Worm (Caenorhabditis elegans) whole organism, L4 larva: Measurements from ENCODE around the gene cept-1.

Experiments
- Y48G9A.11 ChIP-seq: fragments of 200-800 bp; sonication (Bioruptor generic); IDR thresholded peaks from 2 replicates; pipeline ENCODE4 v1.3.6; 2022; ENCODE audit warnings: missing genetic modification reagents, missing genetic modification characterization, missing compliant biosample characterization
- lin-13 ChIP-seq: fragments of 150-350 bp; optimal IDR thresholded peaks from 2 replicates; lab custom pipeline; 2014; ENCODE audit warnings: missing biosample characterization, missing genetic modification reagents, missing genetic modification characterization
- lin-29 ChIP-seq: fragments of 200-800 bp; sonication (Bioruptor generic); IDR thresholded peaks from 2 replicates; pipeline ENCODE4 v1.3.6; 2022; ENCODE audit warnings: missing genetic modification reagents, missing genetic modification characterization, missing compliant biosample characterization

- no peak for TF ChIP-seq lin-13 (GFP tag; lab: Kevin White, UChicago)
- TF ChIP-seq lin-29 (GFP tag; lab: Robert Waterston, UW) = no peak
- TF ChIP-seq Y48G9A.11 (GFP tag; lab: Robert Waterston, UW) = no peak
These were observed 7.8 kb upstream of the cept-1 start for ce11 chrX:12754043-12754442.
